Worm (Caenorhabditis elegans) whole organism, young adult: ENCODE results near the gene nstp-10.

Source experiments
- B0261.1 ChIP-seq: sonication (generic microtip); optimal IDR thresholded peaks from 2 replicates; lab custom pipeline; 2016; ENCODE audit warnings: mild to moderate bottlenecking, missing genetic modification characterization, moderate library complexity, missing compliant biosample characterization
- T26A5.8 ChIP-seq: sonication (generic microtip); optimal IDR thresholded peaks from 2 replicates; lab custom pipeline; 2016; ENCODE audit warnings: missing genetic modification characterization, missing compliant biosample characterization
- akir-1 ChIP-seq: fragments of 200-800 bp; sonication (Bioruptor generic); optimal IDR thresholded peaks from 2 replicates; lab custom pipeline; 2018; ENCODE audit warnings: mild to moderate bottlenecking, missing genetic modification characterization, moderate library complexity, missing compliant biosample characterization
- ama-1 ChIP-seq, 3 experiments: fragments of 150-350 bp in 1 of 3; sonication (generic microtip) in 2 of 3; optimal IDR thresholded peaks; 2 replicates each; lab custom pipeline; 2014 to 2018; ENCODE audit warnings: missing biosample characterization in 2 of 3, missing genetic modification characterization in 2 of 3, missing genetic modification reagents in 2 of 3
- aptf-3 ChIP-seq: fragments of 200-800 bp; sonication (Bioruptor generic); IDR thresholded peaks from 2 replicates; pipeline ENCODE4 v1.3.6; 2022; ENCODE audit warnings: missing genetic modification characterization, missing compliant biosample characterization
- let-607 ChIP-seq, 2 experiments: fragments of 200-800 bp in 1 of 2; sonication (Bioruptor generic) in 1 of 2; sonication (generic microtip) in 1 of 2; optimal IDR thresholded peaks; 2 replicates each; lab custom pipeline; 2016 to 2018; ENCODE audit warnings: mild to moderate bottlenecking in 2 of 2, missing compliant biosample characterization in 2 of 2, missing genetic modification characterization in 2 of 2, moderate library complexity in 2 of 2, missing genotype in 1 of 2
- mxl-1 ChIP-seq: sonication (generic microtip); optimal IDR thresholded peaks from 2 replicates; lab custom pipeline; 2016; ENCODE audit warnings: missing genetic modification characterization, missing compliant biosample characterization
- nhr-120 ChIP-seq: fragments of 200-800 bp; sonication (Bioruptor generic); IDR thresholded peaks from 2 replicates; pipeline ENCODE4 v1.3.6; 2022; ENCODE audit warnings: missing genetic modification characterization, missing compliant biosample characterization
- nhr-90 ChIP-seq: sonication (generic microtip); optimal IDR thresholded peaks from 2 replicates; lab custom pipeline; 2016; ENCODE audit warnings: missing genotype, mild to moderate bottlenecking, missing genetic modification characterization, missing compliant biosample characterization
- snpc-1.3 ChIP-seq: sonication (generic microtip); optimal IDR thresholded peaks from 2 replicates; lab custom pipeline; 2017; ENCODE audit warnings: missing genetic modification characterization, mild to moderate bottlenecking, missing compliant biosample characterization, antibody characterized with exemption, moderate library complexity, missing genotype, missing genetic modification reagents; ENCODE audit not compliant: insufficient read depth
- tlf-1 ChIP-seq: fragments of 200-800 bp; sonication (Bioruptor generic); optimal IDR thresholded peaks from 2 replicates; lab custom pipeline; 2018; ENCODE audit warnings: mild to moderate bottlenecking, missing genetic modification characterization, missing compliant biosample characterization
- unc-62 ChIP-seq: fragments of 150-350 bp; optimal IDR thresholded peaks from 2 replicates; lab custom pipeline; 2014; ENCODE audit warnings: missing biosample characterization, missing genetic modification reagents, missing genetic modification characterization

- no peak for TF ChIP-seq B0261.1 (tag; lab: Kevin White, UChicago)
- no peak for TF ChIP-seq ama-1 (optimal IDR thresholded peaks at IDR 0.05; lab: Kevin White, UChicago)
- TF ChIP-seq ama-1 (GFP tag; optimal IDR thresholded peaks at IDR 0.05; lab: Kevin White, UChicago) = no peak
- no peak for TF ChIP-seq let-607 (tag; optimal IDR thresholded peaks at IDR 0.05; lab: Kevin White, UChicago)
- no peak for TF ChIP-seq tlf-1 (GFP tag; lab: Kevin White, UChicago)
- no peak for TF ChIP-seq unc-62 (GFP tag; lab: Kevin White, UChicago)
- no peak for TF ChIP-seq mxl-1 (tag; lab: Kevin White, UChicago)
- TF ChIP-seq akir-1 (GFP tag; lab: Kevin White, UChicago) = no peak
- no peak for TF ChIP-seq snpc-1.3 (tag; lab: Kevin White, UChicago)
- no peak for TF ChIP-seq nhr-120 (GFP tag; lab: Robert Waterston, UW)
- no peak for TF ChIP-seq aptf-3 (GFP tag; lab: Robert Waterston, UW)
- no peak for TF ChIP-seq T26A5.8 (tag; lab: Kevin White, UChicago)
- no peak for TF ChIP-seq nhr-90
Observed at ce11 chrV:9583323-9583644, 33.6 kb upstream of the nstp-10 start, which contains the start of gene K09G1.1.
